Worm (Caenorhabditis elegans): ENCODE measurements around the gene Y75B12B.13.
A peak's percentile ranks its signal among the peaks of the same experiment; 100 is the strongest.

Gene Y75B12B.13

ce11 chrV:15189567-15189966 lies 4.2 kb downstream of the Y75B12B.13 start, which contains the start of gene cyn-3 (continued):
- TF ChIP-seq nhr-90 (tag; optimal IDR thresholded peaks at IDR 0.05) (no peak), dpl-1 (GFP tag; optimal IDR thresholded peaks at IDR 0.05) (peak; percentile 89), ztf-18 (tag; optimal IDR thresholded peaks at IDR 0.05) (peak; percentile 14), snpc-1.1 (tag; optimal IDR thresholded peaks at IDR 0.05; ENCODE audit: insufficient read depth) (peak; percentile 46)

ce11 chrV:15187083-15188057 lies 6.4 kb downstream of the Y75B12B.13 start, which contains the start of the genes cyn-7 and bath-36:
Gene cyn-7, minus strand, starts transcription at chrV:15187378.
Gene bath-36, plus strand, starts transcription at chrV:15187888.
- TF ChIP-seq egl-18 (GFP tag; IDR thresholded peaks at IDR 0.05) (no peak), tbx-9 (tag; optimal IDR thresholded peaks at IDR 0.05; ENCODE audit: borderline replicate concordance) (no peak), ztf-28 (GFP tag; IDR thresholded peaks at IDR 0.05) (no peak), egl-44 (GFP tag; IDR thresholded peaks at IDR 0.05) (no peak), let-526 (GFP tag; IDR thresholded peaks at IDR 0.05) (no peak), let-607 (tag; optimal IDR thresholded peaks at IDR 0.05) (peak in 1 of 2 experiments; percentile 63), Y95B8A.8 (GFP tag; IDR thresholded peaks at IDR 0.05) (0 out of 2 replicates have a peak, but pooled peaks have one; percentile 26), F33H1.4 (GFP tag; IDR thresholded peaks at IDR 0.05) (peak; percentile 56), Y79H2A.3 (GFP tag; conservative IDR thresholded peaks at IDR 0.05) (no peak), B0019.2 (GFP tag; conservative IDR thresholded peaks at IDR 0.05) (0 out of 2 replicates have a peak, but pooled peaks have one; percentile 25), T07F8.4 (tag; optimal IDR thresholded peaks at IDR 0.05) (no peak), ztf-26 (tag; optimal IDR thresholded peaks at IDR 0.05) (peak; percentile 49), attf-3 (GFP tag; conservative IDR thresholded peaks at IDR 0.05) (no peak; the same call in 1 of the 2 replicates), ceh-27 (GFP tag; optimal IDR thresholded peaks at IDR 0.05) (no peak), ZK185.1 (tag; optimal IDR thresholded peaks at IDR 0.05; ENCODE audit: poor library complexity, severe bottlenecking) (peak; percentile 72), ekl-4 (GFP tag; IDR thresholded peaks at IDR 0.05) (peak; percentile 52), gei-17 (GFP tag; optimal IDR thresholded peaks at IDR 0.05) (peak; percentile 59), somi-1 (GFP tag; optimal IDR thresholded peaks at IDR 0.05) (no peak), ets-4 (GFP tag; optimal IDR thresholded peaks at IDR 0.05) (peak; percentile 10), snpc-3.4 (tag; optimal IDR thresholded peaks at IDR 0.05) (peak; percentile 76), nhr-27 (tag; optimal IDR thresholded peaks at IDR 0.05) (no peak), snpc-1.1 (tag; optimal IDR thresholded peaks at IDR 0.05; ENCODE audit: insufficient read depth) (no peak), lin-35 (GFP tag; optimal IDR thresholded peaks at IDR 0.05) (peak in 1 of 3 experiments; percentile 66), nhr-120 (GFP tag; IDR thresholded peaks at IDR 0.05) (no peak), madf-3 (GFP tag; IDR thresholded peaks at IDR 0.05) (0 out of 2 replicates have a peak, but pooled peaks have one; percentile 63), attf-5 (GFP tag; optimal IDR thresholded peaks at IDR 0.05) (peak; percentile 56), madf-6 (GFP tag; IDR thresholded peaks at IDR 0.05) (peak; percentile 90), snpc-4 (GFP tag; optimal IDR thresholded peaks at IDR 0.05) (no peak), snpc-4 (tag; optimal IDR thresholded peaks at IDR 0.05) (peak in 2 of 4 experiments; percentile 68 to 71), hlh-12 (tag; optimal IDR thresholded peaks at IDR 0.05) (no peak), ceh-79 (tag; optimal IDR thresholded peaks at IDR 0.05) (no peak), lir-1 (GFP tag; conservative IDR thresholded peaks at IDR 0.05) (peak; percentile 70), rcor-1 (GFP tag; IDR thresholded peaks at IDR 0.05) (peak; percentile 58), ccch-3 (GFP tag; optimal IDR thresholded peaks at IDR 0.05) (no peak), zfh-2 (GFP tag; conservative IDR thresholded peaks at IDR 0.05) (no peak), efl-1 (GFP tag; optimal IDR thresholded peaks at IDR 0.05) (peak; percentile 73), nhr-90 (tag; optimal IDR thresholded peaks at IDR 0.05) (no peak), unc-130 (GFP tag; optimal IDR thresholded peaks at IDR 0.05) (no peak), ztf-6 (GFP tag; IDR thresholded peaks at IDR 0.05) (no peak), rec-8 (tag; optimal IDR thresholded peaks at IDR 0.05) (no peak), ztf-3 (GFP tag; optimal IDR thresholded peaks at IDR 0.05) (no peak)
